Fruit fly (Drosophila melanogaster) whole organism, pupa: ENCODE results near the gene CG2604.

Experiments
- CG17806 ChIP-seq: fragments of 200-800 bp; sonication (Bioruptor generic); optimal IDR thresholded peaks from 2 replicates; lab custom pipeline; 2018; ENCODE audit warnings: missing biosample characterization, mild to moderate bottlenecking, missing genetic modification characterization, moderate library complexity
- Ets98B ChIP-seq: fragments of 200-800 bp; sonication (Bioruptor generic); IDR thresholded peaks from 2 replicates; pipeline ENCODE4 v1.3.6; 2022; ENCODE audit warnings: missing biosample characterization, missing genetic modification characterization
- fd96Ca ChIP-seq: fragments of 200-800 bp; sonication (Bioruptor generic); IDR thresholded peaks from 3 replicates; pipeline ENCODE4 v1.3.6; 2022; ENCODE audit warnings: missing biosample characterization, missing genetic modification characterization

DNA sequence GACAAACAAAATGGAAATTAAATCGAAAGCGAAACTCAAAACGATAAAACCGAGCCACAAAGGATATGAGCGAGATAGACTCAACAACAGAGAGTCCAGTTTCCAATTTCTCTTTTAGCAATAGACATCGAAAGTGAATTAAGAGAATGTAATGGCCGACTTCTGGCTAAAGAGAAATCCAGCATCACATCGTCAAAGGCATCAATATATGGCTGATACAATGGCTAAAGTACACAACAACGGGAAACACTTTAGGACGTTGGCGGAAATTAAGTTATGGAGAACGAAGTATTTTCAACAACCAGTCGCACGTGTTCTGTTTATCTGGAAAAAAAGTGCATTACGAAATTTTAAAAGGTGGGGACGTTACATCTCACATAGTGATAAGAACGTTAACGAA is 23.6 kb downstream of the CG2604 start:
- TF ChIP-seq fd96Ca (GFP tag; lab: Robert Waterston, UW): no peak
- TF ChIP-seq CG17806 (tag; lab: Kevin White, UChicago): no peak
- TF ChIP-seq Ets98B (GFP tag; lab: Robert Waterston, UW): no peak
